Fruit fly (Drosophila melanogaster): ENCODE results near the gene CG3739.

Gene CG3739

DNA sequence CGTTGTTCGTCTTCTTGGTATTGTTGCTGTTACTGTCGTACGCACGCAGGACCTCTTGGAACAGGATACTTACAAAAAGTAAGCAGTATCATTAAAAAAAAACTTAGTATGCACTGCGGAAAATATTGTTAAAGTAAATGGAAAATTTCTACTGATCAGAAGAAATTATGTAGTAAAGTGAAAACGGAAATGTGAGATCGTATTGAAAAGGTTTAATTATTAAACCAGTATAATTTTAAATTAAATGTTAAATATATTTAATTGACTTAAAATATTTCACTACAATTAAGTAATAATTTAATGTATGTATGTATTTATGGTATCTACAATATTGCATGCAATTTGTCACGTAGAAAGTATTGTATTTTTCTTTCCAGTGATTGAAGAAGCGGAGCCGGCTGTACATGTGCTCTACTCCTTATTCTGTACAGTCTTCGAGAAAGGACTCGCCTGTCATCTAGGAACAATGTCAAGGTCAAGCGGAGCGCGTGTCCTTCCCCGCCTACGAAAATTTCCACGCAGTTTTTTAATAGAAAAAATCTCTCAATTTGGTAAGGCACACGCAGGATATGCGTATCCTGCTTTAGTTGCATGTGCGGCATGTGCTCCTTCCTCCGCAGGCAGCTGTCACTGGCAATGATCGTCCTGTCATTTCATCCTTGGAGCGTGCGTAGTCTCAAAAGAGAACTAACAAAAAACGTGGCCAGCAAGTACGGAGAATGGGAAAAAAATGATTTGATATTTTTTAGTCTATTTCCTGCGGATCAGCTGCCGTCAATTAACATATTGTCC lies 49.4 kb upstream of the CG3739 start (continued):
- peak; percentile 93 for TF ChIP-seq CG4404 (GFP tag; IDR thresholded peaks at IDR 0.05)
- peak; percentile 49 for TF ChIP-seq CG10979 (tag; optimal IDR thresholded peaks at IDR 0.05)
- TF ChIP-seq CG18262 (tag; optimal IDR thresholded peaks at IDR 0.05), result peak; percentile 72
- TF ChIP-seq CG10267 (tag; optimal IDR thresholded peaks at IDR 0.05), result peak; percentile 47
- TF ChIP-seq CG10209 (GFP tag; optimal IDR thresholded peaks at IDR 0.05), result no peak

- no peak for TF ChIP-seq CG13424 (tag; optimal IDR thresholded peaks at IDR 0.05)
- TF ChIP-seq CG34422 (GFP tag; IDR thresholded peaks at IDR 0.05), result no peak
- peak; percentile 61 for TF ChIP-seq ac (GFP tag; optimal IDR thresholded peaks at IDR 0.05)
- no peak for TF ChIP-seq cas (GFP tag; IDR thresholded peaks at IDR 0.05)
- TF ChIP-seq pros (GFP tag; optimal IDR thresholded peaks at IDR 0.05), result peak; percentile 43
- no peak for TF ChIP-seq CkIIα-i1 (GFP tag; IDR thresholded peaks at IDR 0.05)
- TF ChIP-seq CG33557 (GFP tag; optimal IDR thresholded peaks at IDR 0.05), result no peak
- 0 out of 3 replicates have a peak, but pooled peaks have one; percentile 32 for TF ChIP-seq H15 (GFP tag; IDR thresholded peaks at IDR 0.05)
- TF ChIP-seq bab2 (GFP tag; optimal IDR thresholded peaks at IDR 0.05), result no peak
- TF ChIP-seq CG18476 (GFP tag; optimal IDR thresholded peaks at IDR 0.05), result no peak
- no peak for TF ChIP-seq az2 (GFP tag; optimal IDR thresholded peaks at IDR 0.05)
- no peak for TF ChIP-seq NC2α (GFP tag; optimal IDR thresholded peaks at IDR 0.05)
- peak; percentile 86 for TF ChIP-seq cad (GFP tag; optimal IDR thresholded peaks at IDR 0.05)
- no peak for TF ChIP-seq Fer2 (tag; optimal IDR thresholded peaks at IDR 0.05)
- no peak for TF ChIP-seq Dp (GFP tag; optimal IDR thresholded peaks at IDR 0.05)
- TF ChIP-seq D (optimal IDR thresholded peaks at IDR 0.05), result peak; percentile 93
- no peak for TF ChIP-seq D (GFP tag; optimal IDR thresholded peaks at IDR 0.05)
- TF ChIP-seq zen (tag; optimal IDR thresholded peaks at IDR 0.05), result peak; percentile 86
- TF ChIP-seq CG1792 (GFP tag; optimal IDR thresholded peaks at IDR 0.05), result no peak
- TF ChIP-seq CG9727 (GFP tag; optimal IDR thresholded peaks at IDR 0.05), result no peak
- TF ChIP-seq dan (GFP tag; IDR thresholded peaks at IDR 0.05), result no peak
- no peak for TF ChIP-seq CG4328 (GFP tag; optimal IDR thresholded peaks at IDR 0.05)
- no peak for TF ChIP-seq Xrp1 (GFP tag; IDR thresholded peaks at IDR 0.05)
- no peak for TF ChIP-seq sim (GFP tag; IDR thresholded peaks at IDR 0.05)
- TF ChIP-seq CG14965 (GFP tag; optimal IDR thresholded peaks at IDR 0.05; ENCODE audit: borderline replicate concordance), result no peak
- 0 out of 3 replicates have a peak, but pooled peaks have one; percentile 35 for TF ChIP-seq CG2889 (GFP tag; IDR thresholded peaks at IDR 0.05)
- TF ChIP-seq row (GFP tag; IDR thresholded peaks at IDR 0.05), result no peak
- peak; percentile 14 for TF ChIP-seq twi (tag; optimal IDR thresholded peaks at IDR 0.05)
- no peak for TF ChIP-seq Med (GFP tag)
- TF ChIP-seq TFAM (GFP tag; optimal IDR thresholded peaks at IDR 0.05), result no peak
- no peak for TF ChIP-seq CG8290 (GFP tag; optimal IDR thresholded peaks at IDR 0.05)
- no peak for TF ChIP-seq CG8290 (tag; optimal IDR thresholded peaks at IDR 0.05)
- TF ChIP-seq grn (GFP tag; optimal IDR thresholded peaks at IDR 0.05), result peak; percentile 43
- no peak for TF ChIP-seq aop (GFP tag; IDR thresholded peaks at IDR 0.05)
- no peak for TF ChIP-seq H2.0 (GFP tag; IDR thresholded peaks at IDR 0.05)
- TF ChIP-seq kni (GFP tag; optimal IDR thresholded peaks at IDR 0.05), result peak; percentile 30
- no peak for TF ChIP-seq fd3F (GFP tag; optimal IDR thresholded peaks at IDR 0.05)
- TF ChIP-seq CG15479 (GFP tag; optimal IDR thresholded peaks at IDR 0.05), result peak; percentile 61
- no peak for TF ChIP-seq CG18619 (GFP tag; optimal IDR thresholded peaks at IDR 0.05)
- TF ChIP-seq Poxn (GFP tag; IDR thresholded peaks at IDR 0.05), result no peak
Observed at dm6 chr3R:19345214-19345613, 47.9 kb upstream of the CG3739 start.
